Fruit fly (Drosophila melanogaster) whole organism, pupa: ENCODE results near the gene nmd.

Experiments
- CG10348 ChIP-seq: fragments of 200-800 bp; sonication (Bioruptor generic); IDR thresholded peaks from 2 replicates; pipeline ENCODE4 v1.3.6; 2022; ENCODE audit warnings: missing biosample characterization, missing genetic modification characterization
- CG12605 ChIP-seq: fragments of 200-800 bp; sonication (Bioruptor generic); IDR thresholded peaks from 2 replicates; pipeline ENCODE4 v1.3.6; 2022; ENCODE audit warnings: missing biosample characterization, missing genetic modification characterization
- CG13204 ChIP-seq: fragments of 200-800 bp; sonication (Bioruptor generic); optimal IDR thresholded peaks from 2 replicates; lab custom pipeline; 2018; ENCODE audit warnings: missing biosample characterization, mild to moderate bottlenecking, missing genetic modification characterization, moderate library complexity
- CG15710 ChIP-seq: fragments of 200-800 bp; sonication (Bioruptor generic); optimal IDR thresholded peaks from 2 replicates; lab custom pipeline; 2018; ENCODE audit warnings: missing biosample characterization, mild to moderate bottlenecking, missing genetic modification characterization, moderate library complexity
- CG17806 ChIP-seq: fragments of 200-800 bp; sonication (Bioruptor generic); optimal IDR thresholded peaks from 2 replicates; lab custom pipeline; 2018; ENCODE audit warnings: missing biosample characterization, mild to moderate bottlenecking, missing genetic modification characterization, moderate library complexity
- CG32121 ChIP-seq: fragments of 200-800 bp; sonication (Bioruptor generic); IDR thresholded peaks from 2 replicates; pipeline ENCODE4 v1.3.6; 2022; ENCODE audit warnings: missing biosample characterization, missing genetic modification characterization
- CG34367 ChIP-seq: fragments of 200-800 bp; sonication (Bioruptor generic); optimal IDR thresholded peaks from 2 replicates; lab custom pipeline; 2018; ENCODE audit warnings: missing biosample characterization, mild to moderate bottlenecking, missing genetic modification characterization
- CG8301 ChIP-seq: fragments of 200-800 bp; sonication (Bioruptor generic); optimal IDR thresholded peaks from 2 replicates; lab custom pipeline; 2018; ENCODE audit warnings: missing biosample characterization, mild to moderate bottlenecking, missing genetic modification characterization
- D1 ChIP-seq: fragments of 200-800 bp; sonication (Bioruptor generic); optimal IDR thresholded peaks from 2 replicates; lab custom pipeline; 2018; ENCODE audit warnings: missing biosample characterization, mild to moderate bottlenecking, missing genetic modification characterization, moderate library complexity
- EcR ChIP-seq: fragments of 200-800 bp; sonication (Bioruptor generic); optimal IDR thresholded peaks from 3 replicates; lab custom pipeline; 2019; ENCODE audit warnings: missing biosample characterization, missing genetic modification characterization, mild to moderate bottlenecking, moderate library complexity, missing genetic modification reagents
- Pif1B ChIP-seq: fragments of 200-800 bp; sonication (Bioruptor generic); optimal IDR thresholded peaks from 3 replicates; lab custom pipeline; 2016; ENCODE audit warnings: missing biosample characterization, missing genetic modification characterization
- Snoo ChIP-seq: fragments of 200-800 bp; sonication (Bioruptor generic); optimal IDR thresholded peaks from 3 replicates; lab custom pipeline; 2017; ENCODE audit warnings: missing biosample characterization, mild to moderate bottlenecking, missing genetic modification characterization, inconsistent platforms
- gl ChIP-seq: fragments of 200-800 bp; sonication (Bioruptor generic); optimal IDR thresholded peaks from 2 replicates; lab custom pipeline; 2018; ENCODE audit warnings: missing biosample characterization, mild to moderate bottlenecking, missing genetic modification characterization
- rn ChIP-seq: fragments of 200-800 bp; sonication (Bioruptor generic); IDR thresholded peaks from 2 replicates; pipeline ENCODE4 v1.3.6; 2022; ENCODE audit warnings: missing biosample characterization, missing genetic modification characterization

dm6 chr2L:10322176-10322575 is 18.4 kb upstream of the nmd start, which contains the start of gene CG4995:
- TF ChIP-seq CG17806 (tag; lab: Kevin White, UChicago), result no peak
- no peak for TF ChIP-seq CG13204 (GFP tag; lab: Kevin White, UChicago)
- TF ChIP-seq D1, result no peak
- no peak for TF ChIP-seq CG34367 (tag; lab: Kevin White, UChicago)
- no peak for TF ChIP-seq CG12605 (GFP tag; lab: Robert Waterston, UW)
- TF ChIP-seq CG15710 (tag; lab: Kevin White, UChicago), result no peak
- no peak for TF ChIP-seq EcR (GFP tag; lab: Kevin White, UChicago)
- TF ChIP-seq CG8301 (tag; lab: Kevin White, UChicago), result no peak
- TF ChIP-seq Snoo (tag; lab: Kevin White, UChicago), result no peak
- no peak for TF ChIP-seq gl (tag; lab: Kevin White, UChicago)
- no peak for TF ChIP-seq Pif1B (GFP tag; lab: Kevin White, UChicago)
- no peak for TF ChIP-seq rn (GFP tag; lab: Robert Waterston, UW)
- no peak for TF ChIP-seq CG10348 (GFP tag; lab: Robert Waterston, UW)
- no peak for TF ChIP-seq CG32121 (GFP tag; lab: Robert Waterston, UW)
